Fruit fly (Drosophila melanogaster) Kc167 (cell line): ENCODE results near the gene CG33267.

Source experiments
- Myc ChIP-seq: fragments of >200 bp; optimal IDR thresholded peaks from 2 replicates; lab custom pipeline; 2017; ENCODE audit warnings: missing external identifiers
- Sin3A ChIP-seq: fragments of >200 bp; optimal IDR thresholded peaks from 2 replicates; lab custom pipeline; 2018; ENCODE audit warnings: missing external identifiers
- h ChIP-seq: fragments of >200 bp; optimal IDR thresholded peaks from 3 replicates; lab custom pipeline; 2018; ENCODE audit warnings: missing external identifiers
- insv ChIP-seq: fragments of >200 bp; optimal IDR thresholded peaks from 3 replicates; lab custom pipeline; 2018; ENCODE audit warnings: missing external identifiers
- psq ChIP-seq: fragments of >200 bp; optimal IDR thresholded peaks from 2 replicates; lab custom pipeline; 2017; ENCODE audit warnings: missing external identifiers
- ttk ChIP-seq: sonication (Bioruptor generic); optimal IDR thresholded peaks from 2 replicates; lab custom pipeline; 2017; ENCODE audit warnings: missing external identifiers

DNA sequence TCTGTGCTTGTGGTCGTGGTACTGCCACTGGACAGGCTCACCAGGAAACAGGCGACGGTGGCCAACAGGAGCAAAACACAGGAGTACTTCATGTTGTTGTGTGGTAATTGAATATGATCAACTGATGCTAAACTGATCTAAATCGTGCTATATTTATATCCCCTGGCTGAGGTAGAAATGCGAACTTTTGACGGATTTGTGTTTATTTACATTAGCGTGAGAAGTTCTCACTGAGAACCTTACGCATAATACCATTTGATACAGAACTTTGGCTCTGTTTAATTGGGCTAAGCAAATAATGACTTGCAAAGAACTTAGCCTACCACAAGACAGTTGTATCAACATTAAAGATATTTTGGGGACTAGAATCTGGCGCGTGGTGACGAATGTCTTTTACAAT is 26.8 kb downstream of the CG33267 start, which contains the start of gene CG33268:
- TF ChIP-seq psq (no peak), Sin3A (lab: Kevin White, UChicago) (no peak), h (lab: Kevin White, UChicago) (no peak), Myc (lab: Kevin White, UChicago) (no peak), ttk (lab: Kevin White, UChicago) (no peak), insv (no peak)
